Comparison of ENCODE assay signal across 1 fruit fly cellular context in the genomic region with DNA sequence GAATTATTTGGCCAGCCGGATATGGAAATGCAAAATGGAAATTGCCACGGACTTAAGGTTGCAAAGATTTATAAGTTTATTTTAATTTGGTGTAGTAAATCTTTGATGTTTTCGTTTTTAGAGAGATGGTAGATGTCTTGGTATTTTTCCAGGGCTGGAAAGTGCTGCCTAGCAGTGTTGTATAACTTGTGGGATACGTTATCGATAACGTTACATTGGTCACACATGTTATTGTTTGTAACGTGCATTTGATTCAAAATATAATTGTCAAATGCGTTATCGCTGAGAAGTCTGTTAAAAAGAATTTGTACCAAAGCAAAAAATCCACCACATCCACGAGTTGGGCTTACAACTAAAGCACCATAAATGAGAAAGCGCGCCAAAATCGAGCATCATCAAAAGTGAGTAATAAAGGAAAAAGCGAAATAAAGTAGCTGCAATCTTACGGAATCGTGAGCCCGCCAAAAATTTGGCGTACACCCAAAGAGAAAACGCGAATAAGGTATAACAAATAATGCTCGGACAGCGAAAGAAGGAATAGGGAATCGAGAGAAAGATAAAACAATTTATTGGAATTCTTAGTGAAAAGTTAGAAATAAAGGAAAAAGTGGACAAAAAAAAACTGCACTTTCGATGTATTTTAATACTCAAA.
A peak's percentile ranks its signal among the peaks of the same experiment; 100 is the strongest.
TF ChIP-seq lines count a peak whose summit lies in the region.

Gene PIG-T (minus strand): TSS at position 140 of the 652 bp plus-strand sequence.

TF ChIP-seq in whole organism, embryonic, 481 proteins besides CTCF, POLR2A, EP300 and RAD21 (continued from another document):
- no peak for TF ChIP-seq CG10654 (GFP tag; optimal IDR thresholded peaks at IDR 0.05; lab: Kevin White, UChicago)
- peak; percentile 78 for TF ChIP-seq Sry-δ (GFP tag; optimal IDR thresholded peaks at IDR 0.05; lab: Kevin White, UChicago)
- no peak for TF ChIP-seq CG1024 (GFP tag; IDR thresholded peaks at IDR 0.05; lab: Robert Waterston, UW)
- no peak for TF ChIP-seq Deaf1 (tag; optimal IDR thresholded peaks at IDR 0.05; lab: Kevin White, UChicago)
- TF ChIP-seq slou (GFP tag; optimal IDR thresholded peaks at IDR 0.05; lab: Kevin White, UChicago) = no peak
- no peak for TF ChIP-seq Optix (GFP tag; IDR thresholded peaks at IDR 0.05; lab: Robert Waterston, UW)
- TF ChIP-seq psq (GFP tag; optimal IDR thresholded peaks at IDR 0.05; lab: Kevin White, UChicago) = no peak
- TF ChIP-seq stc (GFP tag; IDR thresholded peaks at IDR 0.05; lab: Robert Waterston, UW) = no peak
- peak; percentile 3 for TF ChIP-seq CG8924 (tag; optimal IDR thresholded peaks at IDR 0.05; lab: Kevin White, UChicago)
- no peak for TF ChIP-seq CG12155 (GFP tag; optimal IDR thresholded peaks at IDR 0.05; lab: Kevin White, UChicago)
- TF ChIP-seq Vsx1 (GFP tag; optimal IDR thresholded peaks at IDR 0.05; lab: Kevin White, UChicago) = no peak
- no peak for TF ChIP-seq sd (tag; optimal IDR thresholded peaks at IDR 0.05; lab: Kevin White, UChicago)
- no peak for TF ChIP-seq CG11085 (GFP tag; IDR thresholded peaks at IDR 0.05; lab: Robert Waterston, UW)
- no peak for TF ChIP-seq CG3407 (GFP tag; optimal IDR thresholded peaks at IDR 0.05; lab: Kevin White, UChicago)
- no peak for TF ChIP-seq CG8290 (GFP tag; optimal IDR thresholded peaks at IDR 0.05; lab: Kevin White, UChicago)
- TF ChIP-seq CG8290 (tag; optimal IDR thresholded peaks at IDR 0.05; lab: Kevin White, UChicago) = peak in 1 of 2 experiments; percentile 43
- TF ChIP-seq eve (GFP tag; optimal IDR thresholded peaks at IDR 0.05; lab: Kevin White, UChicago) = no peak
- no peak for TF ChIP-seq unpg (GFP tag; optimal IDR thresholded peaks at IDR 0.05; lab: Kevin White, UChicago)
- TF ChIP-seq seq (GFP tag; IDR thresholded peaks at IDR 0.05; lab: Robert Waterston, UW) = no peak
- TF ChIP-seq pros (GFP tag; optimal IDR thresholded peaks at IDR 0.05; lab: Kevin White, UChicago) = no peak
- TF ChIP-seq Hmr (GFP tag; optimal IDR thresholded peaks at IDR 0.05; lab: Kevin White, UChicago) = no peak
- no peak for TF ChIP-seq CG13424 (tag; optimal IDR thresholded peaks at IDR 0.05; lab: Kevin White, UChicago)
- no peak for TF ChIP-seq zf30C (GFP tag; optimal IDR thresholded peaks at IDR 0.05; lab: Kevin White, UChicago)
- TF ChIP-seq CG13287 (GFP tag; IDR thresholded peaks at IDR 0.05; lab: Robert Waterston, UW; ENCODE audit: partially characterized antibody) = peak; percentile 44; the same call in 1 of the 2 replicates
- no peak for TF ChIP-seq gem (tag; optimal IDR thresholded peaks at IDR 0.05; lab: Kevin White, UChicago)
- no peak for TF ChIP-seq CG10274 (GFP tag; optimal IDR thresholded peaks at IDR 0.05; lab: Kevin White, UChicago)
- TF ChIP-seq slbo (GFP tag; IDR thresholded peaks at IDR 0.05; lab: Robert Waterston, UW) = no peak
- no peak for TF ChIP-seq Dbx (GFP tag; IDR thresholded peaks at IDR 0.05; lab: Robert Waterston, UW)
- no peak for TF ChIP-seq Ptx1 (GFP tag; IDR thresholded peaks at IDR 0.05; lab: Robert Waterston, UW)
- TF ChIP-seq Spps (tag; optimal IDR thresholded peaks at IDR 0.05; lab: Kevin White, UChicago) = no peak
- TF ChIP-seq Neu2 (GFP tag; optimal IDR thresholded peaks at IDR 0.05; lab: Kevin White, UChicago; ENCODE audit: borderline replicate concordance) = no peak
- TF ChIP-seq H2.0 (GFP tag; IDR thresholded peaks at IDR 0.05; lab: Robert Waterston, UW) = no peak
- TF ChIP-seq Jarid2 (GFP tag; optimal IDR thresholded peaks at IDR 0.05; lab: Kevin White, UChicago) = no peak
- no peak for TF ChIP-seq CG11093 (GFP tag; IDR thresholded peaks at IDR 0.05; lab: Robert Waterston, UW)
- no peak for TF ChIP-seq crc (GFP tag; optimal IDR thresholded peaks at IDR 0.05; lab: Kevin White, UChicago)
- no peak for TF ChIP-seq nom (GFP tag; optimal IDR thresholded peaks at IDR 0.05; lab: Kevin White, UChicago)
- peak; percentile 11; the same call in 1 of the 2 replicates for TF ChIP-seq sob (GFP tag; IDR thresholded peaks at IDR 0.05; lab: Robert Waterston, UW)
- no peak for TF ChIP-seq CG13624 (GFP tag; optimal IDR thresholded peaks at IDR 0.05; lab: Kevin White, UChicago)
- no peak for TF ChIP-seq CG12236 (GFP tag; optimal IDR thresholded peaks at IDR 0.05; lab: Kevin White, UChicago)
- no peak for TF ChIP-seq Hmx (GFP tag; optimal IDR thresholded peaks at IDR 0.05; lab: Kevin White, UChicago)
- TF ChIP-seq CG3065 (GFP tag; optimal IDR thresholded peaks at IDR 0.05; lab: Kevin White, UChicago) = no peak
- no peak for TF ChIP-seq CG7745 (tag; optimal IDR thresholded peaks at IDR 0.05; lab: Kevin White, UChicago)
- no peak for TF ChIP-seq cato (GFP tag; optimal IDR thresholded peaks at IDR 0.05; lab: Kevin White, UChicago; ENCODE audit: borderline replicate concordance)
- TF ChIP-seq lab (GFP tag; optimal IDR thresholded peaks at IDR 0.05; lab: Kevin White, UChicago) = no peak
- no peak for TF ChIP-seq ems (GFP tag; optimal IDR thresholded peaks at IDR 0.05; lab: Kevin White, UChicago)
